Fruit fly (Drosophila melanogaster): Measurements from ENCODE around the gene CG3285.

- TF ChIP-seq h (optimal IDR thresholded peaks at IDR 0.05) (no peak), Sin3A (optimal IDR thresholded peaks at IDR 0.05) (no peak), psq (optimal IDR thresholded peaks at IDR 0.05) (no peak)
Observed at dm6 chr2L:3332514-3332913, 1.8 kb downstream of the CG3285 start, which contains the start of gene CG15408.

All from Kc167 (cell line).